Worm (Caenorhabditis elegans) whole organism, young adult: ENCODE data around the gene R13A5.11.

ENCODE experiments used
- F23B12.7 ChIP-seq: sonication (generic microtip); optimal IDR thresholded peaks from 2 replicates; lab custom pipeline; 2017; ENCODE audit warnings: missing genetic modification characterization, mild to moderate bottlenecking, missing compliant biosample characterization, antibody characterized with exemption, moderate library complexity; ENCODE audit not compliant: insufficient read depth
- attf-6 ChIP-seq: fragments of 200-800 bp; sonication (Bioruptor generic); IDR thresholded peaks from 2 replicates; pipeline ENCODE4 v1.3.6; 2022; ENCODE audit warnings: missing genetic modification reagents, missing genetic modification characterization, missing compliant biosample characterization
- cebp-1 ChIP-seq, 2 experiments: fragments of 200-800 bp in 1 of 2; sonication (Bioruptor generic) in 1 of 2; sonication (generic microtip) in 1 of 2; IDR thresholded peaks in 1 of 2; optimal IDR thresholded peaks in 1 of 2; 2 replicates each; pipeline versions ENCODE4 v1.3.6 to Lab custom; 2017 to 2022; ENCODE audit warnings: missing compliant biosample characterization in 2 of 2, missing genetic modification characterization in 2 of 2, mild to moderate bottlenecking in 1 of 2, missing genetic modification reagents in 1 of 2, moderate library complexity in 1 of 2
- die-1 ChIP-seq: sonication (generic microtip); optimal IDR thresholded peaks from 2 replicates; lab custom pipeline; 2016; ENCODE audit warnings: missing genotype, mild to moderate bottlenecking, missing genetic modification characterization, missing compliant biosample characterization
- dpl-1 ChIP-seq: fragments of 150-350 bp; optimal IDR thresholded peaks from 2 replicates; lab custom pipeline; 2014; ENCODE audit warnings: missing biosample characterization, missing genetic modification reagents, missing genetic modification characterization
- efl-1 ChIP-seq: fragments of 150-350 bp; optimal IDR thresholded peaks from 2 replicates; lab custom pipeline; 2014; ENCODE audit warnings: missing biosample characterization, missing genetic modification reagents, missing genetic modification characterization
- let-526 ChIP-seq: fragments of 200-800 bp; sonication (Bioruptor generic); IDR thresholded peaks from 2 replicates; pipeline ENCODE4 v1.3.6; 2022; ENCODE audit warnings: missing genetic modification reagents, missing genetic modification characterization, missing compliant biosample characterization
- lin-54 ChIP-seq: fragments of 200-800 bp; sonication (Bioruptor generic); optimal IDR thresholded peaks from 2 replicates; lab custom pipeline; 2018; ENCODE audit warnings: mild to moderate bottlenecking, missing genetic modification characterization, missing compliant biosample characterization
- lsy-27 ChIP-seq: sonication (generic microtip); optimal IDR thresholded peaks from 2 replicates; lab custom pipeline; 2017; ENCODE audit warnings: missing genetic modification characterization, mild to moderate bottlenecking, missing compliant biosample characterization, antibody characterized with exemption, missing genotype, borderline replicate concordance; ENCODE audit not compliant: insufficient read depth
- madf-10 ChIP-seq: sonication (generic microtip); optimal IDR thresholded peaks from 2 replicates; lab custom pipeline; 2016; ENCODE audit warnings: mild to moderate bottlenecking, missing genetic modification characterization, missing compliant biosample characterization
- nfya-1 ChIP-seq: sonication (generic microtip); optimal IDR thresholded peaks from 2 replicates; lab custom pipeline; 2017; ENCODE audit warnings: antibody characterized with exemption, missing compliant biosample characterization, missing genetic modification characterization, borderline replicate concordance; ENCODE audit not compliant: insufficient read depth
- unc-62 ChIP-seq: fragments of 150-350 bp; optimal IDR thresholded peaks from 2 replicates; lab custom pipeline; 2014; ENCODE audit warnings: missing biosample characterization, missing genetic modification reagents, missing genetic modification characterization

ce11 chrIII:7619846-7620245 lies 26.7 kb upstream of the R13A5.11 start:
- TF ChIP-seq attf-6 (GFP tag; lab: Robert Waterston, UW), result no peak
- TF ChIP-seq nfya-1, result no peak
- TF ChIP-seq lin-54, result no peak
- no peak for TF ChIP-seq efl-1
- TF ChIP-seq dpl-1 (GFP tag; lab: Kevin White, UChicago), result no peak
- no peak for TF ChIP-seq cebp-1 (GFP tag; IDR thresholded peaks at IDR 0.05; lab: Robert Waterston, UW)
- TF ChIP-seq cebp-1 (tag; optimal IDR thresholded peaks at IDR 0.05; lab: Kevin White, UChicago), result no peak
- TF ChIP-seq madf-10 (tag; lab: Kevin White, UChicago), result no peak
- no peak for TF ChIP-seq die-1 (tag; lab: Kevin White, UChicago)
- TF ChIP-seq let-526 (GFP tag; lab: Robert Waterston, UW), result no peak
- TF ChIP-seq F23B12.7 (tag; lab: Kevin White, UChicago), result no peak
- no peak for TF ChIP-seq unc-62 (GFP tag; lab: Kevin White, UChicago)
- TF ChIP-seq lsy-27 (tag; lab: Kevin White, UChicago), result no peak
